Fruit fly (Drosophila melanogaster) whole organism, embryonic: Measurements from ENCODE around the gene CG7506.

Experiments
- Abd-B ChIP-seq: fragments of 200-800 bp; sonication (Bioruptor generic); optimal IDR thresholded peaks from 2 replicates; lab custom pipeline; 2018; ENCODE audit warnings: missing biosample characterization, mild to moderate bottlenecking, missing genetic modification characterization, moderate library complexity
- Atf6 ChIP-seq: fragments of 200-800 bp; sonication (Bioruptor generic); IDR thresholded peaks from 2 replicates; pipeline ENCODE4 v1.3.6; 2022; ENCODE audit warnings: missing biosample characterization, missing genetic modification characterization
- BtbVII ChIP-seq: fragments of 200-800 bp; sonication (Bioruptor generic); optimal IDR thresholded peaks from 3 replicates; lab custom pipeline; 2017; ENCODE audit warnings: missing biosample characterization, mild to moderate bottlenecking, missing genetic modification characterization
- CG10209 ChIP-seq: fragments of 200-800 bp; sonication (Bioruptor generic); optimal IDR thresholded peaks from 3 replicates; lab custom pipeline; 2017; ENCODE audit warnings: missing biosample characterization, mild to moderate bottlenecking, missing genetic modification characterization, missing genetic modification reagents
- CG12071 ChIP-seq: fragments of 200-800 bp; sonication (Bioruptor generic); optimal IDR thresholded peaks from 3 replicates; lab custom pipeline; 2018; ENCODE audit warnings: missing biosample characterization, mild to moderate bottlenecking, missing genetic modification characterization
- CG12769 ChIP-seq: fragments of 200-800 bp; sonication (Bioruptor generic); optimal IDR thresholded peaks from 2 replicates; lab custom pipeline; 2019; ENCODE audit warnings: missing biosample characterization, mild to moderate bottlenecking, missing genetic modification characterization, moderate library complexity
- CG13894 ChIP-seq: fragments of 200-800 bp; sonication (Bioruptor generic); optimal IDR thresholded peaks from 3 replicates; lab custom pipeline; 2018; ENCODE audit warnings: missing biosample characterization, mild to moderate bottlenecking, missing genetic modification characterization, moderate library complexity
- CG15011 ChIP-seq: fragments of 200-800 bp; sonication (Bioruptor generic); optimal IDR thresholded peaks from 3 replicates; lab custom pipeline; 2018; ENCODE audit warnings: missing biosample characterization, mild to moderate bottlenecking, missing genetic modification characterization
- CG15073 ChIP-seq: fragments of 200-800 bp; sonication (Bioruptor generic); optimal IDR thresholded peaks from 2 replicates; lab custom pipeline; 2016; ENCODE audit warnings: missing biosample characterization, missing genetic modification characterization
- CG2712 ChIP-seq: fragments of 200-800 bp; optimal IDR thresholded peaks from 3 replicates; lab custom pipeline; 2019; ENCODE audit warnings: missing biosample characterization, mild to moderate bottlenecking, missing genetic modification characterization, moderate library complexity
- CG3726 ChIP-seq: fragments of 200-800 bp; sonication (Bioruptor generic); IDR thresholded peaks from 3 replicates; pipeline ENCODE4, ENCODE4 v1.3.6; 2022; ENCODE audit warnings: missing biosample characterization, missing genetic modification characterization
- CG4424 ChIP-seq: fragments of 200-800 bp; sonication (Bioruptor generic); optimal IDR thresholded peaks from 3 replicates; lab custom pipeline; 2016; ENCODE audit warnings: missing biosample characterization, missing genetic modification characterization
- CG4820 ChIP-seq: fragments of 200-800 bp; sonication (Bioruptor generic); optimal IDR thresholded peaks from 3 replicates; lab custom pipeline; 2016; ENCODE audit warnings: missing biosample characterization, missing genetic modification characterization
- CG4854 ChIP-seq: fragments of 200-800 bp; sonication (Bioruptor generic); optimal IDR thresholded peaks from 2 replicates; lab custom pipeline; 2016; ENCODE audit warnings: missing biosample characterization, missing genetic modification characterization, inconsistent platforms
- CG5180 ChIP-seq: fragments of 200-800 bp; sonication (Bioruptor generic); optimal IDR thresholded peaks from 3 replicates; lab custom pipeline; 2017; ENCODE audit warnings: missing biosample characterization, missing genetic modification characterization, mild to moderate bottlenecking, moderate library complexity, missing genetic modification reagents
- CG7839 ChIP-seq: fragments of 200-800 bp; sonication (Bioruptor generic); optimal IDR thresholded peaks from 3 replicates; lab custom pipeline; 2018; ENCODE audit warnings: missing biosample characterization, mild to moderate bottlenecking, missing genetic modification characterization, moderate library complexity
- CG7987 ChIP-seq: fragments of 200-800 bp; sonication (Bioruptor generic); optimal IDR thresholded peaks from 2 replicates; lab custom pipeline; 2018; ENCODE audit warnings: missing biosample characterization, mild to moderate bottlenecking, missing genetic modification characterization, moderate library complexity
- CG8388 ChIP-seq: fragments of 200-800 bp; sonication (Bioruptor generic); optimal IDR thresholded peaks from 2 replicates; lab custom pipeline; 2019; ENCODE audit warnings: missing biosample characterization, mild to moderate bottlenecking, missing genetic modification characterization, moderate library complexity
- CG8478 ChIP-seq: fragments of >200 bp; optimal IDR thresholded peaks from 2 replicates; lab custom pipeline; 2018
- CG9727 ChIP-seq: fragments of 200-800 bp; sonication (Bioruptor generic); optimal IDR thresholded peaks from 3 replicates; lab custom pipeline; 2017; ENCODE audit warnings: missing biosample characterization, mild to moderate bottlenecking, missing genetic modification characterization
- CG9797 ChIP-seq: fragments of 200-800 bp; sonication (Bioruptor generic); optimal IDR thresholded peaks from 3 replicates; lab custom pipeline; 2018; ENCODE audit warnings: missing biosample characterization, mild to moderate bottlenecking, missing genetic modification characterization
- CTCF ChIP-seq: fragments of 200-800 bp; sonication (Bioruptor generic); optimal IDR thresholded peaks from 2 replicates; lab custom pipeline; 2017; ENCODE audit warnings: missing biosample characterization, mild to moderate bottlenecking, missing genetic modification characterization, moderate library complexity
- D ChIP-seq, 2 experiments: fragments of 200-800 bp in 1 of 2; fragments of >200 bp in 1 of 2; sonication (Bioruptor generic) in 1 of 2; optimal IDR thresholded peaks; 2 replicates in 1 of 2; 3 replicates in 1 of 2; lab custom pipeline; 2017; ENCODE audit warnings: mild to moderate bottlenecking in 1 of 2, missing biosample characterization in 1 of 2, missing genetic modification characterization in 1 of 2, missing genetic modification reagents in 1 of 2
- Dref ChIP-seq: fragments of 200-800 bp; sonication (Bioruptor generic); IDR thresholded peaks from 2 replicates; pipeline ENCODE4 v1.3.6; 2022; ENCODE audit warnings: missing biosample characterization, missing genetic modification characterization
- Ets65A ChIP-seq: fragments of 200-800 bp; sonication (Bioruptor generic); peaks from one replicate; lab custom pipeline; 2016; ENCODE audit warnings: missing biosample characterization, missing genetic modification characterization
- Gug ChIP-seq: fragments of 200-800 bp; sonication (Bioruptor generic); IDR thresholded peaks from 4 replicates; pipeline ENCODE4 v1.3.6; 2022; ENCODE audit warnings: missing biosample characterization, missing genetic modification characterization
- HLH3B ChIP-seq: fragments of 200-800 bp; sonication (Bioruptor generic); IDR thresholded peaks from 2 replicates; pipeline ENCODE4 v1.3.6; 2022; ENCODE audit warnings: missing biosample characterization, missing genetic modification characterization
- Hr3 ChIP-seq: fragments of 200-800 bp; sonication (Bioruptor generic); optimal IDR thresholded peaks from 3 replicates; lab custom pipeline; 2016; ENCODE audit warnings: missing biosample characterization, missing genetic modification characterization
- Hr78 ChIP-seq, 2 experiments: fragments of 200-800 bp in 1 of 2; fragments of >200 bp in 1 of 2; sonication (Bioruptor generic) in 1 of 2; optimal IDR thresholded peaks; 2 replicates each; lab custom pipeline; 2017 to 2019; ENCODE audit warnings: missing biosample characterization in 2 of 2, missing genetic modification characterization in 2 of 2, mild to moderate bottlenecking in 1 of 2, moderate library complexity in 1 of 2
- Oli ChIP-seq: fragments of 200-800 bp; sonication (Bioruptor generic); optimal IDR thresholded peaks from 2 replicates; lab custom pipeline; 2018; ENCODE audit warnings: missing biosample characterization, mild to moderate bottlenecking, missing genetic modification characterization, moderate library complexity
- Side ChIP-seq: fragments of 200-800 bp; sonication (Bioruptor generic); optimal IDR thresholded peaks from 2 replicates; lab custom pipeline; 2016; ENCODE audit warnings: missing biosample characterization, missing genetic modification characterization
- Sox102F ChIP-seq: fragments of 200-800 bp; sonication (Bioruptor generic); optimal IDR thresholded peaks from 2 replicates; lab custom pipeline; 2018; ENCODE audit warnings: missing biosample characterization, mild to moderate bottlenecking, missing genetic modification characterization, moderate library complexity
- Trl ChIP-seq, 3 experiments: fragments of >200 bp in 2 of 3; fragments of 200-800 bp in 1 of 3; sonication (Bioruptor generic) in 1 of 3; optimal IDR thresholded peaks; 2 replicates in 1 of 3; 3 replicates in 2 of 3; lab custom pipeline; 2016 to 2017; ENCODE audit warnings: missing biosample characterization in 1 of 3, missing genetic modification characterization in 1 of 3
- Xrp1 ChIP-seq: fragments of 200-800 bp; sonication (Bioruptor generic); IDR thresholded peaks from 2 replicates; pipeline ENCODE4 v1.3.6; 2022; ENCODE audit warnings: missing biosample characterization, missing genetic modification characterization
- abd-A ChIP-seq: fragments of 200-800 bp; sonication (Bioruptor generic); optimal IDR thresholded peaks from 3 replicates; lab custom pipeline; 2019; ENCODE audit warnings: missing biosample characterization, mild to moderate bottlenecking, missing genetic modification characterization, moderate library complexity
- dpn ChIP-seq, 2 experiments: fragments of 200-800 bp; sonication (Bioruptor generic); optimal IDR thresholded peaks; 3 replicates each; lab custom pipeline; 2016; ENCODE audit warnings: missing biosample characterization in 2 of 2, missing genetic modification characterization in 2 of 2
- fd96Cb ChIP-seq: fragments of 200-800 bp; sonication (Bioruptor generic); optimal IDR thresholded peaks from 2 replicates; lab custom pipeline; 2018; ENCODE audit warnings: missing biosample characterization, mild to moderate bottlenecking, missing genetic modification characterization, moderate library complexity
- gem ChIP-seq: fragments of 200-800 bp; sonication (Bioruptor generic); optimal IDR thresholded peaks from 2 replicates; lab custom pipeline; 2019; ENCODE audit warnings: missing biosample characterization, mild to moderate bottlenecking, missing genetic modification characterization, moderate library complexity
- grau ChIP-seq: fragments of 200-800 bp; optimal IDR thresholded peaks from 3 replicates; lab custom pipeline; 2019; ENCODE audit warnings: missing biosample characterization, mild to moderate bottlenecking, missing genetic modification characterization, moderate library complexity
- hbn ChIP-seq: fragments of 200-800 bp; sonication (Bioruptor generic); IDR thresholded peaks from 2 replicates; pipeline ENCODE4 v1.3.6; 2022; ENCODE audit warnings: missing biosample characterization, missing genetic modification characterization; ENCODE audit not compliant: partially characterized antibody
- klu ChIP-seq: fragments of 200-800 bp; sonication (Bioruptor generic); IDR thresholded peaks from 2 replicates; pipeline ENCODE4 v1.3.6; 2022; ENCODE audit warnings: missing biosample characterization, missing genetic modification characterization
- knrl ChIP-seq: fragments of 200-800 bp; sonication (Bioruptor generic); IDR thresholded peaks from 3 replicates; pipeline ENCODE4 v1.3.6; 2022; ENCODE audit warnings: missing biosample characterization, missing genetic modification characterization; ENCODE audit not compliant: partially characterized antibody
- lab ChIP-seq: fragments of 200-800 bp; sonication (Bioruptor generic); optimal IDR thresholded peaks from 3 replicates; lab custom pipeline; 2017; ENCODE audit warnings: missing biosample characterization, missing genetic modification characterization, mild to moderate bottlenecking, moderate library complexity, missing genetic modification reagents
- slou ChIP-seq: fragments of 200-800 bp; sonication (Bioruptor generic); optimal IDR thresholded peaks from 3 replicates; lab custom pipeline; 2016; ENCODE audit warnings: missing biosample characterization, missing genetic modification characterization
- tgo ChIP-seq: fragments of 200-800 bp; sonication (Bioruptor generic); IDR thresholded peaks from 3 replicates; pipeline ENCODE4 v1.3.6; 2022; ENCODE audit warnings: missing biosample characterization, missing genetic modification characterization
- tin ChIP-seq: fragments of 200-800 bp; sonication (Bioruptor generic); optimal IDR thresholded peaks from 3 replicates; lab custom pipeline; 2016; ENCODE audit warnings: missing biosample characterization, missing genetic modification characterization
- tll ChIP-seq, 2 experiments: fragments of 200-800 bp in 1 of 2; fragments of >200 bp in 1 of 2; sonication (Bioruptor generic) in 1 of 2; optimal IDR thresholded peaks; 2 replicates each; lab custom pipeline; 2017 to 2019; ENCODE audit warnings: missing biosample characterization in 2 of 2, missing genetic modification characterization in 2 of 2, mild to moderate bottlenecking in 1 of 2, moderate library complexity in 1 of 2
- zfh2 ChIP-seq: fragments of 200-800 bp; sonication (Bioruptor generic); optimal IDR thresholded peaks from 2 replicates; lab custom pipeline; 2016; ENCODE audit warnings: missing biosample characterization, missing genetic modification characterization

The CG7506 gene

DNA sequence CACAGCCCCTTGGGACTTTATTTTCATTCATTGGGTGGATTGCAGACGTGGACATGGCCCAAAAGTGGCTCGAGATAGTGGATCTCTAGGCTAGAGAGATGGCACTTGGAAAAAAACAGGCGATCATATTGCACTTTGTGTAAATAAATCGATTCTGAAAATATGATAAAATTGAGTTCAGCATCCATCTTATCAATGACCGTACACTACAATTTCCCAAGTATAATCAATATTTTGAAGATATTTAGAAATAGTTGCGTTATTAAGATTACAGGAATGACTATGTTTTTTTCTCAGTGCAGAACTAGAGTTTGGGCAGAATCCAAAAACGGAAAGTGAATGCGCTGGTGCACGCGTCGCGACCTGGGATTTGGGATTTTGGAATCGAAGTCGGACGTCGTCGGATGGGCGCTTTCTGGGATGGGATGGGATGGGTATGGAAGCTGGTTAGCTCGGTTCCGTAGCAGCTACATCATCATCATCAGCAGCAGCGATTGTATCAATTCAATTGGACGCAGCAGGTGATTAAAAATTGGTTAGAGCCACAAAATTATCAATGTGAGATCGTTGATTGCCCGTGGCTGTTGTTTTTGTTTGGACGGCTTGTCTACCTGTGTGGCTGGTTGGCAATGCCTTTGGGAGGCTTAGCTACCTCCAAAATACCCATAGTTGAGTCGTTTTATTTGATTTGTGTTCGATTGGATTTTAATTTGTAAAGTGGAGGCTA, 6.5 kb downstream of the CG7506 start (continued):
- TF ChIP-seq klu (no peak), knrl (no peak), CG12769 (no peak), Side (GFP tag; lab: Kevin White, UChicago) (no peak), CG5180 (no peak), CG2712 (tag; lab: Kevin White, UChicago) (peak; percentile 68), CG4820 (peak; percentile 23), lab (GFP tag; lab: Kevin White, UChicago) (no peak), CG10209 (GFP tag; lab: Kevin White, UChicago) (no peak), CG3726 (0 out of 3 replicates have a peak, but pooled peaks have one; percentile 49), Gug (GFP tag; lab: Robert Waterston, UW) (no peak), CG9727 (GFP tag; lab: Kevin White, UChicago) (no peak), Sox102F (GFP tag; lab: Kevin White, UChicago) (peak; percentile 56), CG4854 (GFP tag; lab: Kevin White, UChicago) (no peak), CG15073 (GFP tag; lab: Kevin White, UChicago) (no peak), Atf6 (GFP tag; lab: Robert Waterston, UW) (peak; percentile 12; the same call in 1 of the 2 replicates), tin (GFP tag; lab: Kevin White, UChicago) (peak; percentile 20), Abd-B (GFP tag; lab: Kevin White, UChicago) (peak; percentile 11), CG7839 (tag; lab: Kevin White, UChicago) (peak; percentile 65), Ets65A (GFP tag; lab: Kevin White, UChicago) (peak; percentile 90), CG4424 (peak; percentile 30), CG8388 (GFP tag; lab: Kevin White, UChicago) (peak; percentile 43), CG13894 (tag; lab: Kevin White, UChicago) (no peak), CTCF (GFP tag; lab: Kevin White, UChicago) (no peak), tll (GFP tag; optimal IDR thresholded peaks at IDR 0.05; lab: Kevin White, UChicago) (no peak), Xrp1 (GFP tag; lab: Robert Waterston, UW) (peak; percentile 64), abd-A (tag; lab: Kevin White, UChicago) (peak; percentile 64), Dref (GFP tag; lab: Robert Waterston, UW) (no peak), BtbVII (no peak), CG7987 (no peak), slou (GFP tag; lab: Kevin White, UChicago) (no peak), gem (peak; percentile 69), fd96Cb (tag; lab: Kevin White, UChicago) (peak; percentile 55), CG12071 (GFP tag; lab: Kevin White, UChicago) (no peak), D (optimal IDR thresholded peaks at IDR 0.05; lab: Kevin White, UChicago) (no peak), D (GFP tag; optimal IDR thresholded peaks at IDR 0.05; lab: Kevin White, UChicago) (peak; percentile 44), HLH3B (GFP tag; lab: Robert Waterston, UW) (peak; percentile 38; the same call in 1 of the 2 replicates), Hr3 (GFP tag; lab: Kevin White, UChicago) (peak; percentile 21), Hr78 (GFP tag; optimal IDR thresholded peaks at IDR 0.05; lab: Kevin White, UChicago) (peak in 1 of 2 experiments; percentile 3), zfh2 (GFP tag; lab: Kevin White, UChicago) (no peak), Oli (tag; lab: Kevin White, UChicago) (peak; percentile 19), CG8478 (lab: Kevin White, UChicago) (no peak), Trl (optimal IDR thresholded peaks at IDR 0.05; lab: Kevin White, UChicago) (no peak), Trl (GFP tag; optimal IDR thresholded peaks at IDR 0.05; lab: Kevin White, UChicago) (peak; percentile 20), hbn (GFP tag; lab: Robert Waterston, UW) (no peak), CG9797 (GFP tag; lab: Kevin White, UChicago) (no peak), grau (tag; lab: Kevin White, UChicago) (peak; percentile 17), dpn (GFP tag; optimal IDR thresholded peaks at IDR 0.05; lab: Kevin White, UChicago) (peak in 1 of 2 experiments; percentile 24), tgo (GFP tag; lab: Robert Waterston, UW) (peak; percentile 52; the same call in 2 of the 3 replicates), CG15011 (GFP tag; lab: Kevin White, UChicago) (no peak)
